Fruit fly (Drosophila melanogaster): ENCODE measurements around the gene rumpel.

The rumpel gene

DNA sequence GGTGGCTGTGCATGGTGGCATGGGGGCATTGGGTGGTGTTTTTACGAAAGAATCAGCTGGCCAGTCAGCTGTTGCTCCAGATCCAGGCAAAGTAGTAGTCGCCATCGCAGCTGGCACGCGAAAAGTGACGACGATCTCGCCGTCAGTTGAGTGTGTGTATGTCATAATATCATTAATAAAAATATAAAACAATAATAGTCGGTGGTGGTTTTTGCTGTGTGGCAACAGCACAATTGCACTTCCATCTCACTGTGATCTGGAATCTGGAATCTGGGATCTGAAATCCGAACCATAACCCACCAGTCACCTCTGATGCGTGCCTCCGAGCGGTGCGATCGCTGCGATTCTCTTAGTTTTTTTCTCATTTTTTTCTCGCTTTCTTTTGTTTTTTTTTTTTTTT, at the start of gene rumpel:
Gene rumpel, plus strand, starts transcription at position 301 of the 400 bp plus-strand sequence.
- TF ChIP-seq EcR (GFP tag; optimal IDR thresholded peaks at IDR 0.05): no peak
- TF ChIP-seq CG8301 (tag; optimal IDR thresholded peaks at IDR 0.05): no peak
- no peak for TF ChIP-seq Ets98B (GFP tag; IDR thresholded peaks at IDR 0.05)
- no peak for TF ChIP-seq CG9948 (tag; optimal IDR thresholded peaks at IDR 0.05)
- TF ChIP-seq fd96Ca (GFP tag; IDR thresholded peaks at IDR 0.05): no peak
- no peak for TF ChIP-seq CG12605 (GFP tag; IDR thresholded peaks at IDR 0.05)
- TF ChIP-seq Pif1A (GFP tag; optimal IDR thresholded peaks at IDR 0.05): no peak
- no peak for TF ChIP-seq D1 (tag; optimal IDR thresholded peaks at IDR 0.05)
- no peak for TF ChIP-seq CG17806 (tag; optimal IDR thresholded peaks at IDR 0.05)
- no peak for TF ChIP-seq CG32121 (GFP tag; IDR thresholded peaks at IDR 0.05)
- no peak for TF ChIP-seq rn (GFP tag; IDR thresholded peaks at IDR 0.05)
- no peak for TF ChIP-seq gl (tag; optimal IDR thresholded peaks at IDR 0.05)
- TF ChIP-seq CG10348 (GFP tag; IDR thresholded peaks at IDR 0.05): no peak
- TF ChIP-seq CG8159 (tag; optimal IDR thresholded peaks at IDR 0.05): no peak
- TF ChIP-seq CG34367 (tag; optimal IDR thresholded peaks at IDR 0.05): no peak
- no peak for TF ChIP-seq CG4496 (GFP tag; IDR thresholded peaks at IDR 0.05)
- no peak for TF ChIP-seq CG15710 (tag; optimal IDR thresholded peaks at IDR 0.05)
- TF ChIP-seq CG13204 (GFP tag; optimal IDR thresholded peaks at IDR 0.05): no peak

DNA sequence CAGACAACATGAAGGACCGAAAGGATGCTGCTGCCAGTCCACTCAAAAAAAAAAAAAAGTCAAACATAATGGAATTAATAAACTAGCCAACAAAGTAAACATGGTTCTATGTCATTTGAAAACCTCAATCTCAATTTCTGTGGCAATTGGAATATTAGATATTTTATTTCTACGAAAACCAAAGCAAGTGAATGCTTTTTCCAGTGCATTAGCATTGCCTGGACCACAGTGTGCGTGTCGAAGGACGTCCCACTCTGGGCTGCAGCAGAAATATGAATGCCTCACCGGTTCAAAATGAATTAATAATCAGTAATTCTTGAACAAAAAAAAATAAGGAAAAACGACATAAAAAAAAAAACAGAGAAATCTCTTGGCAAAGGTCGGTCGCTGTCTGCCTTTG, 45.9 kb upstream of the rumpel start:
- TF ChIP-seq CG8159 (tag; optimal IDR thresholded peaks at IDR 0.05) (peak; percentile 35), CG13204 (GFP tag; optimal IDR thresholded peaks at IDR 0.05) (no peak), Snoo (tag; optimal IDR thresholded peaks at IDR 0.05) (no peak), CG17806 (tag; optimal IDR thresholded peaks at IDR 0.05) (peak; percentile 15), CG32121 (GFP tag; IDR thresholded peaks at IDR 0.05) (no peak), CG15710 (tag; optimal IDR thresholded peaks at IDR 0.05) (peak; percentile 26)

DNA sequence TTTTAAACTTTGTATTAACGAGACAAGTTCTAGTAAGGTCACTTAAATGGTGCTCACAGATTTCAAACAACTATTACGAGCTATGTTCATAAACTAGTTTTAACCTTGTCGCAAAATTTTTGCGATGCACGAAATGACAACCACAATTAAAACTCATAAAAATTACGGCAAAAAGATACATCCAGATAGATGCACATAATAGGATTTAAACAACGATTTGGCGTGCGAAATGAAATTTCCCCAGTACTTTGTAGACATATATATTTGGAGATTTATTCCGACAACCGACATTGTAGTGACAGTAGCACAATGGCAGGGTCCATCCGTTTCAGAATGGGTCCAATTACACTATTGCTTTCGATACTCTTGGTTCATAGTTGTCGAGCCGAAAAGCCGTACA, 40.6 kb upstream of the rumpel start, which contains the start of gene CheA7a:
Gene CheA7a, plus strand, starts transcription at position 301 of the 400 bp plus-strand sequence.
- TF ChIP-seq CG12605 (GFP tag; IDR thresholded peaks at IDR 0.05): no peak
- TF ChIP-seq CG17806 (tag; optimal IDR thresholded peaks at IDR 0.05): no peak
- TF ChIP-seq Pif1B (GFP tag; optimal IDR thresholded peaks at IDR 0.05): no peak

DNA sequence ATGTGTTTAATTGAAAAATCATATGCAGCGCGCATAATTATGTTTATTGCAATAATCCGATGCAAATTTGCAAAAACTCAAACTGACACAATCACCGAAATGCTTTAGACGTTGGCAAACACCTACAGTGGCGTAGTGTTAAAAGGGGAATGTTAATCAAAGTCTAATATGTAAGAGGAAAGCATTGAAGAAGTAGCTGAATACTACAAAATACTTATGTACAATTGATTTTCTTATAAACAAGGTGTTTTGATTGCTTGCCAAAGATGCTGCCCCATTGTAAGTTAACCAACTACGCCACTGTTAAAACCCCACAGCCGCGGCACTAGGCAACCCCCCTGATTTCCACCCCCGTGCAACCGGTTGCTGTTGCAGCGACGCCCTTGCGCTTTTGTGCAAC, 38.8 kb upstream of the rumpel start:
- peak; percentile 52 for TF ChIP-seq CG8159 (tag; optimal IDR thresholded peaks at IDR 0.05)
- no peak for TF ChIP-seq CG32121 (GFP tag; IDR thresholded peaks at IDR 0.05)
- TF ChIP-seq fd96Ca (GFP tag; IDR thresholded peaks at IDR 0.05): peak; percentile 45; the same call in 1 of the 3 replicates
- TF ChIP-seq CG9948 (tag; optimal IDR thresholded peaks at IDR 0.05): peak; percentile 35
- peak; percentile 37 for TF ChIP-seq Pif1A (GFP tag; optimal IDR thresholded peaks at IDR 0.05)
- TF ChIP-seq CG14655 (GFP tag; optimal IDR thresholded peaks at IDR 0.05): peak; percentile 37
- TF ChIP-seq CG10348 (GFP tag; IDR thresholded peaks at IDR 0.05): no peak
- TF ChIP-seq CG34367 (tag; optimal IDR thresholded peaks at IDR 0.05): peak; percentile 8
- TF ChIP-seq CG15710 (tag; optimal IDR thresholded peaks at IDR 0.05): peak; percentile 43
- peak; percentile 21 for TF ChIP-seq CG8301 (tag; optimal IDR thresholded peaks at IDR 0.05)

DNA sequence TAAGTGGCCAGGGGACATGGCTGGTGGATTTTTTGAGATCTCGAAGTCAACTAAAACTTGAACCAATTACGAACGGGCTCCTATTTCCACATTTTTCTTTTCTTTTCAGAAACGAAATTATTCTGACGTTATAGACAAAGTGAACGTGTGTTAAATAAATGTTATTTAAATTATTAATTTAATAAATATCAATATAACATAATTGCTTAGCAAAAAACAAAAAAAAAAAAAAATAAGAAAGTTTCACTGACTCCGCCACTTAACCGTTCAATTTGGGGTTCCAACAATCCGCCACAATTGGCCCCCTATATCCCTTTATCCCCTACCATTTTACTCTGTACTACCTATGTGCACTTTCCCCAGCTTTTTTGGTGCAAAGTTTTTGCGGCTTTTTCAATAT, 35.5 kb upstream of the rumpel start, which contains the start of gene CG42781:
Gene CG42781, minus strand, starts transcription at position 101 of the 400 bp plus-strand sequence.
- TF ChIP-seq CG9948 (tag; optimal IDR thresholded peaks at IDR 0.05): no peak
- no peak for TF ChIP-seq EcR (GFP tag; optimal IDR thresholded peaks at IDR 0.05)
- TF ChIP-seq CG32121 (GFP tag; IDR thresholded peaks at IDR 0.05): no peak
- TF ChIP-seq Ets98B (GFP tag; IDR thresholded peaks at IDR 0.05): no peak
- no peak for TF ChIP-seq rn (GFP tag; IDR thresholded peaks at IDR 0.05)
- TF ChIP-seq CG17806 (tag; optimal IDR thresholded peaks at IDR 0.05): no peak
- TF ChIP-seq CG10348 (GFP tag; IDR thresholded peaks at IDR 0.05): no peak
- no peak for TF ChIP-seq Pif1B (GFP tag; optimal IDR thresholded peaks at IDR 0.05)
- TF ChIP-seq CG13204 (GFP tag; optimal IDR thresholded peaks at IDR 0.05): no peak
- no peak for TF ChIP-seq CG34367 (tag; optimal IDR thresholded peaks at IDR 0.05)
- TF ChIP-seq Pif1A (GFP tag; optimal IDR thresholded peaks at IDR 0.05): no peak
- no peak for TF ChIP-seq CG14655 (GFP tag; optimal IDR thresholded peaks at IDR 0.05)
- no peak for TF ChIP-seq CG15710 (tag; optimal IDR thresholded peaks at IDR 0.05)
- TF ChIP-seq CG8301 (tag; optimal IDR thresholded peaks at IDR 0.05): no peak
- no peak for TF ChIP-seq CG8159 (tag; optimal IDR thresholded peaks at IDR 0.05)

DNA sequence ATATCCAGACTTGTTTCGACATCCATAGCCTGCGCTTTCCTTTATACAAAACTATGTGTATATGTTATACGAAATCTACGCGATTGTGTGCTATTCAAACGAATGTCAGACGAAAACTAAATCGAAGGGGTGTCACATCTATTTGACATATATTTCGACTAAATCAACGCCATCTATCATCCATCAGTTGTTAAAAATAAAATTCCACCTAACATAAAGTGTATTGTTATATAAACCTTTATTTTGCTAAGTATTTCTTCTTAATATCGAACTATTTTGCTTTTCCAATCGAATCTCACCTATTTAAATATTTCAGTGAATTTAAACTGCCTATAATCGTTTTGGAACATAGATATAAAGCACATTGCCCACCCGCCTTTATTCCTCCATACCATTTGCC, 15.3 kb upstream of the rumpel start, which contains the start of gene CG15035:
Gene CG15035, minus strand, starts transcription at position 101 of the 400 bp plus-strand sequence.
- TF ChIP-seq CG10348 (GFP tag; IDR thresholded peaks at IDR 0.05): no peak
- TF ChIP-seq CG14655 (GFP tag; optimal IDR thresholded peaks at IDR 0.05): no peak
- no peak for TF ChIP-seq CG17806 (tag; optimal IDR thresholded peaks at IDR 0.05)
- TF ChIP-seq CG32121 (GFP tag; IDR thresholded peaks at IDR 0.05): no peak
- TF ChIP-seq CG13204 (GFP tag; optimal IDR thresholded peaks at IDR 0.05): no peak
- no peak for TF ChIP-seq CG15710 (tag; optimal IDR thresholded peaks at IDR 0.05)
- TF ChIP-seq D1 (tag; optimal IDR thresholded peaks at IDR 0.05): no peak
- TF ChIP-seq rn (GFP tag; IDR thresholded peaks at IDR 0.05): no peak

DNA sequence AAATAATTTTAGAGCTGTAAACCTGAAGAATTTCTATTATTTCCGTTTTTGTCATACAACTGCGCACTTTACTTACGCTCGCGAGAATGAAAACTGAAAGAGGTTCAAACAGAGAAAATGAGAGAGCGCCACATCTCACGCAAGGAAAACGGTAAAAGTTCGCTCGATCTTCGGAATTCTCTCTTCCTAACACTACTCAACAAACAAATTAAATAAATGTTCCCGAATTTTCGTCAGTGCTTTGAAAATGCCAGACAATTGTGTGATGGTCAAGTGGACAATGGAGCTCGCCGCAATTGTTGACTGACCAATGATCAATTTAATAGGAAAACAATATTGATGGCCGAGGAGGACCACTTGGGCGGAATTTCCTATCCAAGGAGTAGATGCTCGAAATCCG, 12.7 kb upstream of the rumpel start, which contains the start of gene CG1677:
Gene CG1677, minus strand, starts transcription at position 101 of the 400 bp plus-strand sequence.
- TF ChIP-seq fd96Ca (GFP tag; IDR thresholded peaks at IDR 0.05) (no peak), rn (GFP tag; IDR thresholded peaks at IDR 0.05) (no peak), Ets98B (GFP tag; IDR thresholded peaks at IDR 0.05) (no peak), CG4496 (GFP tag; IDR thresholded peaks at IDR 0.05) (no peak), CG15710 (tag; optimal IDR thresholded peaks at IDR 0.05) (no peak)

Data from whole organism, pupa.